Worm (Caenorhabditis elegans): ENCODE measurements around the gene M70.3.

DNA sequence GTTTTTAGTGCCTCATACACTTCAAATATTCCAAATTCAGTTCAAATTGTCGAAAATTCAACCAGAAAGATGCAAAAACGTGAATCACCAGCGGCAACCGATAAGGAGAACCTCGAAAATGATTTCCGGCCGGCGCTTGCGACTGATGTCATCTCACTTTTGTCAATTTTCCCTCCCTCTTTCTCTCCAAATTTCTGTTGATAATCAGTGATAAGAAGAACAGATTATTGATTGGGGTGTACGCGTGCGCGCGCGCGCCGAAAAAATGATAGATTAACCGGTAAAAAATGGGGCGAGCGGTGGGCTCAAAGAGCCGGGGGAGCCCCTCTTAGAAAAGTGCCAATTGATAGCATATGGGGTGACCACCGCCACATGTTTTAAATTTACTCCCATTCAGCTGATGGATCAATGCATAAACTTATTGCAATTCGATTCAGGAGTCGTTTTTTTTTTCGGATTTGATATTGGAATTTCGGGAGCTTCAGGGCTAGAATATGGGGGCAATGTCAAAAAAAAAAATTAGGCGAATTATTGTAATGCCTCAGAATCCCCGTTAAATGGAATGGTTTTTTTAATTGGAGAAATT is 42.3 kb upstream of the M70.3 start:
- TF ChIP-seq him-1 (tag; optimal IDR thresholded peaks at IDR 0.05) (no peak), W03F9.2 (tag; optimal IDR thresholded peaks at IDR 0.05) (no peak)

All from whole organism, L4/young adult.